Worm (Caenorhabditis elegans) whole organism, midembryonic: ENCODE measurements around the gene col-151.

Source experiments
- T22C8.4 ChIP-seq: fragments of 200-800 bp; sonication (Bioruptor generic); IDR thresholded peaks from 2 replicates; pipeline ENCODE4 v1.3.6; 2022; ENCODE audit warnings: missing genetic modification characterization, missing compliant biosample characterization
- flt-1 ChIP-seq: fragments of 200-800 bp; sonication (Bioruptor generic); IDR thresholded peaks from 2 replicates; pipeline ENCODE4 v1.3.6; 2022; ENCODE audit warnings: missing genetic modification characterization, missing compliant biosample characterization
- klf-2 ChIP-seq: fragments of 200-800 bp; sonication (Bioruptor generic); conservative IDR thresholded peaks from 2 replicates; pipeline ENCODE4 v1.3.6; 2022; ENCODE audit warnings: missing genetic modification reagents, missing genetic modification characterization, missing compliant biosample characterization
- med-1 ChIP-seq: sonication (generic microtip); optimal IDR thresholded peaks from 2 replicates; lab custom pipeline; 2017; ENCODE audit warnings: missing genetic modification characterization, mild to moderate bottlenecking, missing compliant biosample characterization, antibody characterized with exemption, missing genetic modification reagents; ENCODE audit not compliant: insufficient read depth
- ref-1 ChIP-seq: fragments of 200-800 bp; sonication (Bioruptor generic); conservative IDR thresholded peaks from 2 replicates; pipeline ENCODE4 v1.3.6; 2022; ENCODE audit warnings: missing genetic modification reagents, missing genetic modification characterization, missing compliant biosample characterization
- ztf-23 ChIP-seq: fragments of 200-800 bp; sonication (Bioruptor generic); IDR thresholded peaks from 2 replicates; pipeline ENCODE4 v1.3.6; 2022; ENCODE audit warnings: missing genetic modification reagents, missing genetic modification characterization, missing compliant biosample characterization

DNA sequence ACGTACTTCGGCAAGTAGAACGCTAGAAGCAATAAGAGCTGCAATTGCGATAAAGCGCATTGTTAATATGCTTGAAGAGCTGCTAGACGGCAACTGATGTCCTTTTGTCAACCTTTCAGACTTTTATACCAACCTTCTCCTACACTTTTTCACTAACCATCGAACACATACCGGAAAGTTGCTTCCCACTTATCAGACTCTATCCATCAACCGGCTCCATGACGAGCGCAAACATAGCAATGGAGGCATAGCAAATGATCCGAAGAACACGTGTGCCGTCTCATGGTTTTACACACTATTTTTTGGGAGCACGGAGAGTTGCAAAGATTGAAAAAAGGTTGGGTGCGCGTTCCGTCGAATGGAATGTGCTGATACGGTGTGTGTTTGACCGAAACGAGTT, 13.3 kb downstream of the col-151 start, which contains the start of gene abu-1:
- TF ChIP-seq med-1 (GFP tag; lab: Kevin White, UChicago) (no peak), ref-1 (no peak), klf-2 (no peak), T22C8.4 (GFP tag; lab: Robert Waterston, UW) (no peak), flt-1 (GFP tag; lab: Robert Waterston, UW) (no peak), ztf-23 (GFP tag; lab: Robert Waterston, UW) (no peak)
